Worm (Caenorhabditis elegans) whole organism, L4 larva: ENCODE data around the gene F35C11.7.

Experiments
- F49E8.2 ChIP-seq: sonication (generic microtip); optimal IDR thresholded peaks from 2 replicates; lab custom pipeline; 2016; ENCODE audit warnings: missing compliant biosample characterization, mild to moderate bottlenecking, missing genetic modification characterization, borderline replicate concordance
- R02D3.7 ChIP-seq: fragments of 150-350 bp; sonication (generic microtip); optimal IDR thresholded peaks from 3 replicates; lab custom pipeline; 2014; ENCODE audit warnings: missing biosample characterization, missing genetic modification characterization
- T20F7.1 ChIP-seq: fragments of 200-800 bp; sonication (Bioruptor generic); optimal IDR thresholded peaks from 2 replicates; lab custom pipeline; 2018; ENCODE audit warnings: mild to moderate bottlenecking, missing genetic modification characterization, missing compliant biosample characterization
- Y105C5A.15 ChIP-seq: fragments of 200-800 bp; sonication (Bioruptor generic); IDR thresholded peaks from 2 replicates; pipeline ENCODE4 v1.3.6; 2022; ENCODE audit warnings: missing genetic modification characterization, missing compliant biosample characterization
- Y5F2A.4 ChIP-seq: fragments of 200-800 bp; sonication (Bioruptor generic); optimal IDR thresholded peaks from 2 replicates; lab custom pipeline; 2018; ENCODE audit warnings: mild to moderate bottlenecking, missing genetic modification characterization, missing compliant biosample characterization
- ZK337.2 ChIP-seq: fragments of 200-800 bp; sonication (Bioruptor generic); IDR thresholded peaks from 2 replicates; pipeline ENCODE4 v1.3.6; 2022; ENCODE audit warnings: missing genetic modification reagents, missing genetic modification characterization, missing compliant biosample characterization
- aha-1 ChIP-seq: fragments of 150-350 bp; peaks from one replicate; lab custom pipeline; 2014; ENCODE audit warnings: missing biosample characterization, missing genetic modification characterization
- aly-2 ChIP-seq: sonication (generic microtip); optimal IDR thresholded peaks from 2 replicates; lab custom pipeline; 2018; ENCODE audit warnings: missing biosample characterization, missing genetic modification characterization
- ama-1 ChIP-seq: fragments of 150-350 bp; optimal IDR thresholded peaks from 2 replicates; lab custom pipeline; 2014; ENCODE audit warnings: inconsistent platforms, mixed read lengths
- arid-1 ChIP-seq: fragments of 200-800 bp; sonication (Bioruptor generic); conservative IDR thresholded peaks from 2 replicates; pipeline ENCODE4 v1.3.6; 2022; ENCODE audit warnings: missing genetic modification reagents, missing genetic modification characterization, missing compliant biosample characterization
- attf-4 ChIP-seq: sonication (generic microtip); optimal IDR thresholded peaks from 3 replicates; lab custom pipeline; 2017; ENCODE audit warnings: missing biosample characterization, missing genetic modification characterization
- ceh-20 ChIP-seq: fragments of 200-800 bp; sonication (Bioruptor generic); IDR thresholded peaks from 2 replicates; pipeline ENCODE4 v1.3.6; 2022; ENCODE audit warnings: missing genetic modification reagents, missing genetic modification characterization, missing compliant biosample characterization
- ceh-82 ChIP-seq: sonication (generic microtip); optimal IDR thresholded peaks from 2 replicates; lab custom pipeline; 2017; ENCODE audit warnings: missing biosample characterization, missing genetic modification characterization
- ces-1 ChIP-seq: fragments of 150-350 bp; sonication (generic microtip); optimal IDR thresholded peaks from 4 replicates; lab custom pipeline; 2014; ENCODE audit warnings: missing biosample characterization, missing genetic modification reagents, missing genetic modification characterization
- cey-2 ChIP-seq: sonication (generic microtip); optimal IDR thresholded peaks from 3 replicates; lab custom pipeline; 2017; ENCODE audit warnings: missing genetic modification characterization, mild to moderate bottlenecking, missing compliant biosample characterization, antibody characterized with exemption, borderline replicate concordance; ENCODE audit not compliant: insufficient read depth
- dmd-6 ChIP-seq: fragments of 200-800 bp; sonication (Bioruptor generic); IDR thresholded peaks from 2 replicates; pipeline ENCODE4 v1.3.6; 2022; ENCODE audit warnings: missing genetic modification reagents, missing genetic modification characterization, missing compliant biosample characterization
- dpl-1 ChIP-seq: fragments of 150-350 bp; optimal IDR thresholded peaks from 2 replicates; lab custom pipeline; 2014; ENCODE audit warnings: missing biosample characterization, missing genetic modification reagents, missing genetic modification characterization
- dve-1 ChIP-seq: sonication (generic microtip); optimal IDR thresholded peaks from 2 replicates; lab custom pipeline; 2017; ENCODE audit warnings: antibody characterized with exemption, mild to moderate bottlenecking, missing genetic modification characterization, missing compliant biosample characterization; ENCODE audit not compliant: insufficient read depth
- gei-8 ChIP-seq: fragments of 200-800 bp; sonication (Bioruptor generic); optimal IDR thresholded peaks from 2 replicates; lab custom pipeline; 2018; ENCODE audit warnings: mild to moderate bottlenecking, missing genetic modification characterization, missing compliant biosample characterization
- hlh-11 ChIP-seq: fragments of 200-800 bp; sonication (Bioruptor generic); optimal IDR thresholded peaks from 2 replicates; lab custom pipeline; 2018; ENCODE audit warnings: mild to moderate bottlenecking, missing genetic modification characterization, missing compliant biosample characterization
- hlh-30 ChIP-seq: sonication (generic microtip); optimal IDR thresholded peaks from 2 replicates; lab custom pipeline; 2017; ENCODE audit warnings: antibody characterized with exemption, mild to moderate bottlenecking, missing genetic modification characterization, missing compliant biosample characterization; ENCODE audit not compliant: insufficient read depth
- jun-1 ChIP-seq: fragments of 150-350 bp; optimal IDR thresholded peaks from 2 replicates; lab custom pipeline; 2014; ENCODE audit warnings: missing biosample characterization, missing genetic modification reagents, missing genetic modification characterization
- lin-15B ChIP-seq: fragments of 150-350 bp; sonication (generic microtip); optimal IDR thresholded peaks from 3 replicates; lab custom pipeline; 2014; ENCODE audit warnings: missing biosample characterization, missing genetic modification characterization
- lin-29 ChIP-seq: fragments of 200-800 bp; sonication (Bioruptor generic); IDR thresholded peaks from 2 replicates; pipeline ENCODE4 v1.3.6; 2022; ENCODE audit warnings: missing genetic modification reagents, missing genetic modification characterization, missing compliant biosample characterization
- lin-38 ChIP-seq: fragments of 200-800 bp; sonication (Bioruptor generic); IDR thresholded peaks from 2 replicates; pipeline ENCODE4 v1.3.6; 2022; ENCODE audit warnings: missing genetic modification reagents, missing genetic modification characterization, missing compliant biosample characterization
- lsy-2 ChIP-seq, 2 experiments: fragments of 150-350 bp in 1 of 2; sonication (generic microtip) in 1 of 2; optimal IDR thresholded peaks; 2 replicates each; lab custom pipeline; 2014 to 2017; ENCODE audit warnings: missing biosample characterization in 2 of 2, missing genetic modification characterization in 2 of 2
- madf-5 ChIP-seq, 2 experiments: fragments of 200-800 bp; sonication (Bioruptor generic); IDR thresholded peaks; 2 replicates each; pipeline ENCODE4 v1.3.6; 2022; ENCODE audit warnings: missing compliant biosample characterization in 2 of 2, missing genetic modification characterization in 2 of 2
- mdl-1 ChIP-seq, 2 experiments: fragments of 150-350 bp in 1 of 2; sonication (generic microtip) in 1 of 2; optimal IDR thresholded peaks; 2 replicates each; lab custom pipeline; 2014 to 2017; ENCODE audit warnings: missing biosample characterization in 2 of 2, missing genetic modification characterization in 2 of 2
- mdt-29 ChIP-seq: fragments of 200-800 bp; sonication (Bioruptor generic); IDR thresholded peaks from 2 replicates; pipeline ENCODE4 v1.3.6; 2022; ENCODE audit warnings: missing genetic modification reagents, missing genetic modification characterization, missing compliant biosample characterization
- mep-1 ChIP-seq: fragments of 150-350 bp; sonication (generic microtip); optimal IDR thresholded peaks from 3 replicates; lab custom pipeline; 2014; ENCODE audit warnings: missing biosample characterization, missing genetic modification characterization
- mes-2 ChIP-seq: sonication (generic microtip); optimal IDR thresholded peaks from 2 replicates; lab custom pipeline; 2016; ENCODE audit warnings: missing genotype, mild to moderate bottlenecking, missing genetic modification characterization, missing compliant biosample characterization; ENCODE audit not compliant: poor library complexity, severe bottlenecking
- mxl-3 ChIP-seq: fragments of 200-800 bp; sonication (Bioruptor generic); optimal IDR thresholded peaks from 2 replicates; lab custom pipeline; 2018; ENCODE audit warnings: mild to moderate bottlenecking, missing genetic modification characterization, missing compliant biosample characterization
- nhr-11 ChIP-seq: fragments of 150-350 bp; optimal IDR thresholded peaks from 2 replicates; lab custom pipeline; 2014; ENCODE audit warnings: missing biosample characterization, missing genetic modification characterization
- nhr-111 ChIP-seq: fragments of 200-800 bp; sonication (Bioruptor generic); optimal IDR thresholded peaks from 2 replicates; lab custom pipeline; 2018; ENCODE audit warnings: mild to moderate bottlenecking, missing genetic modification characterization, missing compliant biosample characterization
- nhr-25 ChIP-seq: sonication (generic microtip); optimal IDR thresholded peaks from 2 replicates; lab custom pipeline; 2017; ENCODE audit warnings: missing genetic modification characterization, mild to moderate bottlenecking, missing compliant biosample characterization, antibody characterized with exemption, moderate library complexity, borderline replicate concordance; ENCODE audit not compliant: insufficient read depth
- nhr-28 ChIP-seq: fragments of 150-350 bp; optimal IDR thresholded peaks from 2 replicates; lab custom pipeline; 2014; ENCODE audit warnings: missing biosample characterization, missing genetic modification characterization
- nhr-41 ChIP-seq: fragments of 200-800 bp; sonication (Bioruptor generic); IDR thresholded peaks from 2 replicates; pipeline ENCODE4 v1.3.6; 2022; ENCODE audit warnings: missing genetic modification reagents, missing genetic modification characterization, missing compliant biosample characterization
- nhr-48 ChIP-seq: sonication (generic microtip); optimal IDR thresholded peaks from 2 replicates; lab custom pipeline; 2016; ENCODE audit warnings: mild to moderate bottlenecking, missing genetic modification characterization, missing compliant biosample characterization
- nhr-77 ChIP-seq: fragments of 150-350 bp; optimal IDR thresholded peaks from 2 replicates; lab custom pipeline; 2014; ENCODE audit warnings: missing biosample characterization, missing genetic modification characterization
- pqm-1 ChIP-seq: sonication (generic microtip); optimal IDR thresholded peaks from 2 replicates; lab custom pipeline; 2017; ENCODE audit warnings: missing biosample characterization, missing genetic modification characterization
- saeg-2 ChIP-seq: fragments of 200-800 bp; sonication (Bioruptor generic); IDR thresholded peaks from 2 replicates; pipeline ENCODE4 v1.3.6; 2022; ENCODE audit warnings: missing genetic modification reagents, missing genetic modification characterization, missing compliant biosample characterization
- snpc-1.2 ChIP-seq: fragments of 200-800 bp; sonication (Bioruptor generic); IDR thresholded peaks from 2 replicates; pipeline ENCODE4 v1.3.6; 2022; ENCODE audit warnings: missing genetic modification reagents, missing genetic modification characterization, missing compliant biosample characterization
- tra-1 ChIP-seq: fragments of 200-800 bp; sonication (Bioruptor generic); IDR thresholded peaks from 2 replicates; pipeline ENCODE4 v1.3.6; 2022; ENCODE audit warnings: missing genetic modification reagents, missing genetic modification characterization, missing compliant biosample characterization
- unc-62 ChIP-seq, 3 experiments: fragments of 150-350 bp in 1 of 3; sonication (generic microtip); optimal IDR thresholded peaks in 2 of 3; peaks in 1 of 3; 1 replicate in 1 of 3; 2 replicates in 2 of 3; lab custom pipeline; 2014 to 2017; ENCODE audit warnings: missing biosample characterization in 3 of 3, missing genetic modification characterization in 3 of 3, missing genetic modification reagents in 3 of 3, missing genotype in 1 of 3
- vab-7 ChIP-seq: fragments of 200-800 bp; sonication (Bioruptor generic); IDR thresholded peaks from 2 replicates; pipeline ENCODE4 v1.3.6; 2022; ENCODE audit warnings: missing genetic modification reagents, missing genetic modification characterization, missing compliant biosample characterization
- zip-2 ChIP-seq: fragments of 150-350 bp; optimal IDR thresholded peaks from 2 replicates; lab custom pipeline; 2014; ENCODE audit warnings: missing biosample characterization, missing genetic modification characterization

The F35C11.7 gene

ce11 chrII:8259674-8260073 is 3.6 kb downstream of the F35C11.7 start (continued):
- TF ChIP-seq zip-2 (tag; lab: Kevin White, UChicago) (no peak), lin-38 (no peak), madf-5 (GFP tag; IDR thresholded peaks at IDR 0.05; lab: Robert Waterston, UW) (no peak), cey-2 (tag; lab: Kevin White, UChicago) (no peak), snpc-1.2 (no peak), mdt-29 (GFP tag; lab: Robert Waterston, UW) (no peak), nhr-25 (tag; lab: Kevin White, UChicago) (peak; percentile 2), lin-29 (GFP tag; lab: Robert Waterston, UW) (no peak), ces-1 (GFP tag; lab: Kevin White, UChicago) (no peak), Y5F2A.4 (GFP tag; lab: Kevin White, UChicago) (no peak), ceh-20 (GFP tag; lab: Robert Waterston, UW) (no peak), R02D3.7 (no peak), arid-1 (GFP tag; lab: Robert Waterston, UW) (no peak), jun-1 (no peak), vab-7 (GFP tag; lab: Robert Waterston, UW) (no peak), ceh-82 (no peak), Y105C5A.15 (GFP tag; lab: Robert Waterston, UW) (no peak), lsy-2 (tag; optimal IDR thresholded peaks at IDR 0.05; lab: Kevin White, UChicago) (no peak), nhr-41 (GFP tag; lab: Robert Waterston, UW) (no peak), gei-8 (GFP tag; lab: Kevin White, UChicago) (no peak), saeg-2 (GFP tag; lab: Robert Waterston, UW) (no peak), mes-2 (tag; lab: Kevin White, UChicago) (no peak), nhr-11 (tag; lab: Kevin White, UChicago) (no peak), mep-1 (tag; lab: Kevin White, UChicago) (no peak), nhr-48 (tag; lab: Kevin White, UChicago) (no peak), nhr-77 (no peak), dmd-6 (GFP tag; lab: Robert Waterston, UW) (peak; percentile 48), hlh-11 (tag; lab: Kevin White, UChicago) (peak; percentile 50), attf-4 (tag; lab: Kevin White, UChicago) (no peak), ZK337.2 (GFP tag; lab: Robert Waterston, UW) (no peak), tra-1 (GFP tag; lab: Robert Waterston, UW) (0 out of 2 replicates have a peak, but pooled peaks have one; percentile 15)

DNA sequence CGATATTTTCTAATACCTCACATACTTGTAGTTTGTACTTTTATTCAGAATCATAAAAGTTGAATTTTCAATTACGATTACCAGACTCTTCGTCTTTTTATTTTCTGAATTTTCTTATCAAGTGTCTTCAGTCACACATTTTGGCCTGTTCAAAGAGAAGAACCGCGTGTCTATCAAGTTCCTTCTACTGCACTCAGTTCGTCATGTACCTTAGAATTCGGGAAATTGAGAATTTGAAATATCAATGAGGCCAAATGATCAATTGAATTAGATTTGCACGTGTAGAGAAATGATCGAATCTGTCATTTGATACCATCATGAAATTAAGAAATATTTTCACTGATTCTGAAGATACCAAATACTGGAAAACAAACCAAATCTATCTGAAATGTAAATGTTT is 7.4 kb downstream of the F35C11.7 start:
- TF ChIP-seq dmd-6 (GFP tag; lab: Robert Waterston, UW) (peak; percentile 71), pqm-1 (tag; lab: Kevin White, UChicago) (no peak), hlh-30 (tag; lab: Kevin White, UChicago) (peak; percentile 69), ama-1 (no peak), mxl-3 (peak; percentile 75), mdl-1 (tag; optimal IDR thresholded peaks at IDR 0.05; lab: Kevin White, UChicago) (peak in 1 of 2 experiments; percentile 34), aly-2 (tag; lab: Kevin White, UChicago) (no peak), lsy-2 (tag; optimal IDR thresholded peaks at IDR 0.05; lab: Kevin White, UChicago) (peak in 1 of 2 experiments; percentile 8), nhr-25 (tag; lab: Kevin White, UChicago) (peak; percentile 20), mes-2 (tag; lab: Kevin White, UChicago) (no peak), dve-1 (tag; lab: Kevin White, UChicago) (peak; percentile 21), dpl-1 (GFP tag; lab: Kevin White, UChicago) (no peak), F49E8.2 (tag; lab: Kevin White, UChicago) (no peak), T20F7.1 (GFP tag; lab: Kevin White, UChicago) (no peak), hlh-11 (tag; lab: Kevin White, UChicago) (peak; percentile 7), ceh-82 (no peak), jun-1 (no peak), nhr-28 (tag; lab: Kevin White, UChicago) (peak; percentile 65), unc-62 (GFP tag; optimal IDR thresholded peaks at IDR 0.05 in 1 of 2; lab: Kevin White, UChicago) (peak in 1 of 2 experiments; percentile 67), unc-62 (tag; optimal IDR thresholded peaks at IDR 0.05; lab: Kevin White, UChicago) (no peak), aha-1 (tag; lab: Kevin White, UChicago) (no peak), nhr-111 (no peak), lin-15B (tag; lab: Kevin White, UChicago) (no peak), nhr-48 (tag; lab: Kevin White, UChicago) (peak; percentile 85)
